Fruit fly (Drosophila melanogaster): ENCODE measurements around the gene CG34280.
A peak's percentile ranks its signal among the peaks of the same experiment; 100 is the strongest.

Gene CG34280

DNA sequence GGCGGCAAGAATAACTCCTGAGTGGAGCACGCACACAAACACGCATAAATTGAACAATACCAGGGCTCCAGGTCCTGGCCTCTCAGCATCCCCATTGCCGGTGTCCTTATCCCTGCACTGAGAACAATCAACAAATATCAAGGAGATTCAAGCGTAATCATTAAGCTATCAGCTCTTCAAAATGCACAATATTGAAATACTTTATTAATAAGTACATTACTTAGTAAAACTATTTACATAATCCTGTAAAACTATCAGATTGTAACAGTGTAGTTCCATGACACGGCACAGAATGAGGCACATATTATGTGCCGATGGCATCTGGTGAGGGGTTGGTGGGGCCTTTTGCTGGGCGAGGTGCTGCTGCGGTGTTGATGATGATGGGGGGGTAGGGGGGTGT lies 32.4 kb downstream of the CG34280 start:
- no peak for TF ChIP-seq CG4404 (GFP tag; IDR thresholded peaks at IDR 0.05)
- TF ChIP-seq CG15269 (tag; optimal IDR thresholded peaks at IDR 0.05) = peak; percentile 14
- TF ChIP-seq CG7556 (GFP tag; optimal IDR thresholded peaks at IDR 0.05) = peak; percentile 52
- no peak for TF ChIP-seq mam (GFP tag; optimal IDR thresholded peaks at IDR 0.05)
- TF ChIP-seq lab (GFP tag; optimal IDR thresholded peaks at IDR 0.05) = peak; percentile 72
- 0 out of 2 replicates have a peak, but pooled peaks have one; percentile 13 for TF ChIP-seq CG14441 (GFP tag; IDR thresholded peaks at IDR 0.05)
- peak; percentile 8 for TF ChIP-seq fd96Cb (tag; optimal IDR thresholded peaks at IDR 0.05)
- TF ChIP-seq CG3407 (GFP tag; optimal IDR thresholded peaks at IDR 0.05) = no peak
- TF ChIP-seq CG15479 (GFP tag; optimal IDR thresholded peaks at IDR 0.05) = no peak
- TF ChIP-seq CG9817 (tag; optimal IDR thresholded peaks at IDR 0.05) = peak; percentile 24
- no peak for TF ChIP-seq chm (GFP tag; IDR thresholded peaks at IDR 0.05)
- no peak for TF ChIP-seq CG4730 (GFP tag; IDR thresholded peaks at IDR 0.05)
- no peak for TF ChIP-seq trem (tag; optimal IDR thresholded peaks at IDR 0.05)
- TF ChIP-seq CG12769 (tag; optimal IDR thresholded peaks at IDR 0.05) = peak; percentile 64
- no peak for TF ChIP-seq ftz-f1 (GFP tag; optimal IDR thresholded peaks at IDR 0.05)
- TF ChIP-seq Max (GFP tag; optimal IDR thresholded peaks at IDR 0.05) = no peak
- TF ChIP-seq CG6813 (GFP tag; optimal IDR thresholded peaks at IDR 0.05) = peak; percentile 1
- TF ChIP-seq nmo (GFP tag; optimal IDR thresholded peaks at IDR 0.05) = peak; percentile 2
- no peak for TF ChIP-seq Scr (GFP tag; IDR thresholded peaks at IDR 0.05; ENCODE audit: partially characterized antibody)
- TF ChIP-seq hbn (GFP tag; IDR thresholded peaks at IDR 0.05; ENCODE audit: partially characterized antibody) = no peak
- TF ChIP-seq CG11247 (GFP tag; IDR thresholded peaks at IDR 0.05) = 0 out of 2 replicates have a peak, but pooled peaks have one; percentile 21
- TF ChIP-seq Antp (GFP tag; optimal IDR thresholded peaks at IDR 0.05) = no peak
- peak; percentile 64; the same call in 2 of the 3 replicates for TF ChIP-seq row (GFP tag; IDR thresholded peaks at IDR 0.05)
- no peak for TF ChIP-seq jumu (GFP tag; optimal IDR thresholded peaks at IDR 0.05)
- TF ChIP-seq CG18599 (GFP tag; optimal IDR thresholded peaks at IDR 0.05) = peak; percentile 78
- TF ChIP-seq CG33213 (GFP tag; optimal IDR thresholded peaks at IDR 0.05) = no peak
- TF ChIP-seq pan (optimal IDR thresholded peaks at IDR 0.05) = no peak
- TF ChIP-seq pan (GFP tag; optimal IDR thresholded peaks at IDR 0.05 in 1 of 2, IDR thresholded peaks at IDR 0.05 in 1 of 2) = peak in 1 of 2 experiments; percentile 46
- peak; percentile 17; the same call in 1 of the 2 replicates for TF ChIP-seq CG32772 (GFP tag; IDR thresholded peaks at IDR 0.05)
- peak; percentile 20 for TF ChIP-seq CG10147 (GFP tag; optimal IDR thresholded peaks at IDR 0.05)
- TF ChIP-seq lilli (GFP tag; optimal IDR thresholded peaks at IDR 0.05) = peak; percentile 2
- TF ChIP-seq Rfx (GFP tag; IDR thresholded peaks at IDR 0.05) = peak; percentile 62
- TF ChIP-seq ATbp (GFP tag; optimal IDR thresholded peaks at IDR 0.05) = peak; percentile 7
- TF ChIP-seq HLH3B (GFP tag; IDR thresholded peaks at IDR 0.05) = peak; percentile 54; the same call in 1 of the 2 replicates
- TF ChIP-seq ERR (GFP tag; optimal IDR thresholded peaks at IDR 0.05) = no peak
- peak; percentile 58; the same call in 1 of the 2 replicates for TF ChIP-seq vvl (GFP tag; IDR thresholded peaks at IDR 0.05)
- peak; percentile 26 for TF ChIP-seq caup (GFP tag; optimal IDR thresholded peaks at IDR 0.05; ENCODE audit: severe bottlenecking)
- TF ChIP-seq CG13424 (tag; optimal IDR thresholded peaks at IDR 0.05) = peak; percentile 2
- no peak for TF ChIP-seq CG1024 (GFP tag; IDR thresholded peaks at IDR 0.05)
- peak; percentile 16 for TF ChIP-seq bcd (GFP tag; optimal IDR thresholded peaks at IDR 0.05)
- TF ChIP-seq CG18011 (GFP tag; optimal IDR thresholded peaks at IDR 0.05) = no peak
- no peak for TF ChIP-seq CG6254 (GFP tag; optimal IDR thresholded peaks at IDR 0.05)
- TF ChIP-seq CG2678 (tag; optimal IDR thresholded peaks at IDR 0.05) = peak; percentile 57
- TF ChIP-seq Dbx (GFP tag; IDR thresholded peaks at IDR 0.05) = peak; percentile 49; the same call in 1 of the 3 replicates
- TF ChIP-seq slbo (GFP tag; IDR thresholded peaks at IDR 0.05) = peak; percentile 45; the same call in 1 of the 2 replicates
- peak; percentile 4; the same call in 1 of the 2 replicates for TF ChIP-seq NFAT (GFP tag; IDR thresholded peaks at IDR 0.05)
- TF ChIP-seq Hmr (GFP tag; optimal IDR thresholded peaks at IDR 0.05) = peak; percentile 62
- no peak for TF ChIP-seq Fer2 (tag; optimal IDR thresholded peaks at IDR 0.05)
- TF ChIP-seq Rx (GFP tag; IDR thresholded peaks at IDR 0.05) = 0 out of 2 replicates have a peak, but pooled peaks have one; percentile 14
- TF ChIP-seq CG12659 (GFP tag; optimal IDR thresholded peaks at IDR 0.05) = peak; percentile 18
